Fruit fly (Drosophila melanogaster): ENCODE measurements around the gene CG32579.

CG32579 gene

DNA sequence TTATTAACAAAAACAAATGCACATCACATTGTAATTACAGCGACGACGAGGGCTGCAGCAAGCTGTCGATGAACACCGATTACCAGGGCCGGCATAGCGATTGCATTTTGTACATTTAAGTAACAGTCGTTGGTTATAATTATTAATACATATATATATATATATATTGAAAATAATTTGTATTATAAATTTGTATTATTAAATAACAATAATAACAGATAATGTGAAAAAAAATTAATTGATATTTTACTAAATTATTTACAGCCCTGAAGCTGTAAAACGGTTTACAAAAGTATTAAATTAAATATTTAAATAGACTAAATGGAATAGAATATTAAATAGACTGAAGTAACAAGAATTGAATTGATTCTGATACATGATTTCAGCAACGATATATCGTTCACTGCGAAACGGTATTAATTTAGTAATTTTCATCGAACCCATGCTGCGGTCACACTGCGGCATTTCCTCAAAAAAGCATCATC lies 47.2 kb upstream of the CG32579 start, which contains the start of the genes kat80 and Prosalpha4 (continued):
- TF ChIP-seq tap (tag; optimal IDR thresholded peaks at IDR 0.05), result no peak
- no peak for TF ChIP-seq psq (GFP tag; optimal IDR thresholded peaks at IDR 0.05)
- TF ChIP-seq CG6254 (GFP tag; optimal IDR thresholded peaks at IDR 0.05), result no peak
- no peak for TF ChIP-seq z (GFP tag; IDR thresholded peaks at IDR 0.05)
- no peak for TF ChIP-seq B-H1 (GFP tag; IDR thresholded peaks at IDR 0.05)
- TF ChIP-seq CG11560 (tag; IDR thresholded peaks at IDR 0.05), result no peak
- TF ChIP-seq Chrac-16 (GFP tag; optimal IDR thresholded peaks at IDR 0.05), result no peak
- TF ChIP-seq CG4730 (GFP tag; IDR thresholded peaks at IDR 0.05), result no peak
- no peak for TF ChIP-seq CG8478 (optimal IDR thresholded peaks at IDR 0.05)
- no peak for TF ChIP-seq ems (GFP tag; optimal IDR thresholded peaks at IDR 0.05)
- TF ChIP-seq HLH54F (GFP tag; optimal IDR thresholded peaks at IDR 0.05), result no peak
- TF ChIP-seq Neu2 (GFP tag; optimal IDR thresholded peaks at IDR 0.05; ENCODE audit: borderline replicate concordance), result no peak
- peak; percentile 75 for TF ChIP-seq CG8290 (GFP tag; optimal IDR thresholded peaks at IDR 0.05)
- no peak for TF ChIP-seq CG8290 (tag; optimal IDR thresholded peaks at IDR 0.05)
- TF ChIP-seq BEAF-32 (GFP tag; optimal IDR thresholded peaks at IDR 0.05), result peak; percentile 75
- no peak for TF ChIP-seq Dbx (GFP tag; IDR thresholded peaks at IDR 0.05)
- TF ChIP-seq B-H2 (GFP tag; optimal IDR thresholded peaks at IDR 0.05), result peak; percentile 59
- no peak for TF ChIP-seq Fer2 (tag; optimal IDR thresholded peaks at IDR 0.05)
- TF ChIP-seq CG14441 (GFP tag; IDR thresholded peaks at IDR 0.05), result peak; percentile 32; the same call in 1 of the 2 replicates
- TF ChIP-seq CG1024 (GFP tag; IDR thresholded peaks at IDR 0.05), result no peak
- TF ChIP-seq gce (GFP tag; IDR thresholded peaks at IDR 0.05), result no peak
- TF ChIP-seq dmrt11E (tag; optimal IDR thresholded peaks at IDR 0.05), result peak; percentile 44
- peak; percentile 68; the same call in 1 of the 2 replicates for TF ChIP-seq CG10366 (GFP tag; IDR thresholded peaks at IDR 0.05)
- no peak for TF ChIP-seq fd64A (GFP tag; optimal IDR thresholded peaks at IDR 0.05)
- no peak for TF ChIP-seq CG18764 (GFP tag; optimal IDR thresholded peaks at IDR 0.05)
- TF ChIP-seq CG1832 (GFP tag; optimal IDR thresholded peaks at IDR 0.05), result no peak
- TF ChIP-seq sima (GFP tag; optimal IDR thresholded peaks at IDR 0.05), result no peak
- TF ChIP-seq Doc3 (GFP tag; IDR thresholded peaks at IDR 0.05; ENCODE audit: partially characterized antibody), result peak; percentile 53; the same call in 2 of the 3 replicates
- TF ChIP-seq CG31441 (GFP tag; IDR thresholded peaks at IDR 0.05), result peak; percentile 64
- TF ChIP-seq Usf (GFP tag; optimal IDR thresholded peaks at IDR 0.05), result no peak
- TF ChIP-seq CG14710 (tag; optimal IDR thresholded peaks at IDR 0.05), result peak; percentile 67
- TF ChIP-seq nau (GFP tag; optimal IDR thresholded peaks at IDR 0.05), result no peak
- peak; percentile 34 for TF ChIP-seq Sry-β (GFP tag; optimal IDR thresholded peaks at IDR 0.05)
- no peak for TF ChIP-seq NK7.1 (GFP tag; optimal IDR thresholded peaks at IDR 0.05)
- no peak for TF ChIP-seq wek (GFP tag; optimal IDR thresholded peaks at IDR 0.05)
- TF ChIP-seq sr (GFP tag; IDR thresholded peaks at IDR 0.05), result no peak
- no peak for TF ChIP-seq Camta (GFP tag; optimal IDR thresholded peaks at IDR 0.05)
- TF ChIP-seq CG17568 (GFP tag; optimal IDR thresholded peaks at IDR 0.05), result no peak
- TF ChIP-seq vvl (GFP tag; IDR thresholded peaks at IDR 0.05), result peak; percentile 39; the same call in 1 of the 2 replicates
- TF ChIP-seq CG7928 (GFP tag; optimal IDR thresholded peaks at IDR 0.05), result peak; percentile 96
- TF ChIP-seq CG12155 (GFP tag; optimal IDR thresholded peaks at IDR 0.05), result no peak
- TF ChIP-seq nerfin-2 (GFP tag; IDR thresholded peaks at IDR 0.05; ENCODE audit: partially characterized antibody), result no peak
- no peak for TF ChIP-seq danr (GFP tag; IDR thresholded peaks at IDR 0.05)
- TF ChIP-seq CG2129 (GFP tag; IDR thresholded peaks at IDR 0.05; ENCODE audit: partially characterized antibody), result peak; percentile 40
- TF ChIP-seq CG16813 (GFP tag; IDR thresholded peaks at IDR 0.05; ENCODE audit: partially characterized antibody), result peak; percentile 67
- TF ChIP-seq CG12071 (GFP tag; optimal IDR thresholded peaks at IDR 0.05), result no peak
- TF ChIP-seq Lpt (GFP tag; optimal IDR thresholded peaks at IDR 0.05), result no peak
- TF ChIP-seq CG1529 (GFP tag; optimal IDR thresholded peaks at IDR 0.05), result no peak
- TF ChIP-seq ERR (GFP tag; optimal IDR thresholded peaks at IDR 0.05), result no peak
- peak; percentile 43 for TF ChIP-seq NfI (GFP tag; optimal IDR thresholded peaks at IDR 0.05)
- peak; percentile 58 for TF ChIP-seq CG13775 (GFP tag; optimal IDR thresholded peaks at IDR 0.05)
- no peak for TF ChIP-seq CG2889 (GFP tag; IDR thresholded peaks at IDR 0.05)
